Fruit fly (Drosophila melanogaster) whole organism, embryonic: Measurements from ENCODE around the gene wrm2.
A peak's percentile ranks its signal among the peaks of the same experiment; 100 is the strongest.

Experiments
- Ada2b ChIP-seq: fragments of 200-800 bp; sonication (Bioruptor generic); IDR thresholded peaks from 2 replicates; pipeline ENCODE4 v1.3.6; 2022; ENCODE audit warnings: missing biosample characterization, missing genetic modification characterization
- BEAF-32 ChIP-seq: fragments of 200-800 bp; sonication (Bioruptor generic); optimal IDR thresholded peaks from 3 replicates; lab custom pipeline; 2017; ENCODE audit warnings: missing biosample characterization, missing genetic modification characterization, mild to moderate bottlenecking, moderate library complexity, missing genetic modification reagents
- BtbVII ChIP-seq: fragments of 200-800 bp; sonication (Bioruptor generic); optimal IDR thresholded peaks from 3 replicates; lab custom pipeline; 2017; ENCODE audit warnings: missing biosample characterization, mild to moderate bottlenecking, missing genetic modification characterization
- C15 ChIP-seq: fragments of 200-800 bp; sonication (Bioruptor generic); IDR thresholded peaks from 3 replicates; pipeline ENCODE4 v1.3.6; 2022; ENCODE audit warnings: missing biosample characterization, missing genetic modification characterization
- CG1024 ChIP-seq: fragments of 200-800 bp; sonication (Bioruptor generic); IDR thresholded peaks from 2 replicates; pipeline ENCODE4 v1.3.6; 2022; ENCODE audit warnings: missing biosample characterization, missing genetic modification characterization
- CG10321 ChIP-seq: fragments of 200-800 bp; sonication (Bioruptor generic); IDR thresholded peaks from 2 replicates; pipeline ENCODE4 v1.3.6; 2022; ENCODE audit warnings: missing biosample characterization, missing genetic modification characterization
- CG10431 ChIP-seq: fragments of 200-800 bp; sonication (Bioruptor generic); optimal IDR thresholded peaks from 3 replicates; lab custom pipeline; 2018; ENCODE audit warnings: missing biosample characterization, mild to moderate bottlenecking, missing genetic modification characterization
- CG11504 ChIP-seq: fragments of 200-800 bp; sonication (Bioruptor generic); optimal IDR thresholded peaks from 3 replicates; lab custom pipeline; 2019; ENCODE audit warnings: missing biosample characterization, mild to moderate bottlenecking, missing genetic modification characterization, moderate library complexity
- CG11696 ChIP-seq: fragments of 200-800 bp; sonication (Bioruptor generic); IDR thresholded peaks from 2 replicates; pipeline ENCODE4 v1.3.6; 2022; ENCODE audit warnings: missing biosample characterization, missing genetic modification characterization
- CG1233 ChIP-seq: fragments of 200-800 bp; sonication (Bioruptor generic); optimal IDR thresholded peaks from 4 replicates; lab custom pipeline; 2018; ENCODE audit warnings: missing biosample characterization, mild to moderate bottlenecking, missing genetic modification characterization
- CG12942 ChIP-seq: fragments of 200-800 bp; sonication (Bioruptor generic); optimal IDR thresholded peaks from 3 replicates; lab custom pipeline; 2016; ENCODE audit warnings: missing biosample characterization, missing genetic modification characterization
- CG17912 ChIP-seq: fragments of 200-800 bp; sonication (Bioruptor generic); optimal IDR thresholded peaks from 2 replicates; lab custom pipeline; 2018; ENCODE audit warnings: missing biosample characterization, mild to moderate bottlenecking, missing genetic modification characterization
- CG1792 ChIP-seq: fragments of 200-800 bp; sonication (Bioruptor generic); optimal IDR thresholded peaks from 2 replicates; lab custom pipeline; 2016; ENCODE audit warnings: missing biosample characterization, missing genetic modification characterization
- CG2202 ChIP-seq: fragments of 200-800 bp; sonication (Bioruptor generic); optimal IDR thresholded peaks from 2 replicates; lab custom pipeline; 2018; ENCODE audit warnings: missing biosample characterization, mild to moderate bottlenecking, missing genetic modification characterization
- CG2712 ChIP-seq: fragments of 200-800 bp; optimal IDR thresholded peaks from 3 replicates; lab custom pipeline; 2019; ENCODE audit warnings: missing biosample characterization, mild to moderate bottlenecking, missing genetic modification characterization, moderate library complexity
- CG2889 ChIP-seq: fragments of 200-800 bp; sonication (Bioruptor generic); IDR thresholded peaks from 3 replicates; pipeline ENCODE4 v1.3.6; 2022; ENCODE audit warnings: missing biosample characterization, missing genetic modification characterization
- CG32772 ChIP-seq: fragments of 200-800 bp; sonication (Bioruptor generic); IDR thresholded peaks from 2 replicates; pipeline ENCODE4 v1.3.6; 2022; ENCODE audit warnings: missing biosample characterization, missing genetic modification characterization
- CG3726 ChIP-seq: fragments of 200-800 bp; sonication (Bioruptor generic); IDR thresholded peaks from 3 replicates; pipeline ENCODE4, ENCODE4 v1.3.6; 2022; ENCODE audit warnings: missing biosample characterization, missing genetic modification characterization
- CG4328 ChIP-seq: fragments of 200-800 bp; sonication (Bioruptor generic); optimal IDR thresholded peaks from 3 replicates; lab custom pipeline; 2017; ENCODE audit warnings: missing biosample characterization, missing genetic modification reagents, missing genetic modification characterization
- CG4617 ChIP-seq: fragments of 200-800 bp; sonication (Bioruptor generic); optimal IDR thresholded peaks from 3 replicates; lab custom pipeline; 2016; ENCODE audit warnings: missing biosample characterization, missing genetic modification characterization, borderline replicate concordance
- CG4730 ChIP-seq: fragments of 200-800 bp; sonication (Bioruptor generic); IDR thresholded peaks from 2 replicates; pipeline ENCODE4 v1.3.6; 2022; ENCODE audit warnings: missing biosample characterization, missing genetic modification characterization
- CG8478 ChIP-seq: fragments of >200 bp; optimal IDR thresholded peaks from 2 replicates; lab custom pipeline; 2018
- CG9215 ChIP-seq: fragments of 200-800 bp; sonication (Bioruptor generic); IDR thresholded peaks from 2 replicates; pipeline ENCODE4 v1.3.6; 2022; ENCODE audit warnings: missing biosample characterization, missing genetic modification characterization
- D19A ChIP-seq: fragments of 200-800 bp; optimal IDR thresholded peaks from 3 replicates; lab custom pipeline; 2019; ENCODE audit warnings: missing biosample characterization, mild to moderate bottlenecking, missing genetic modification characterization, moderate library complexity
- Hr3 ChIP-seq: fragments of 200-800 bp; sonication (Bioruptor generic); optimal IDR thresholded peaks from 3 replicates; lab custom pipeline; 2016; ENCODE audit warnings: missing biosample characterization, missing genetic modification characterization
- Meics ChIP-seq: fragments of 200-800 bp; sonication (Bioruptor generic); optimal IDR thresholded peaks from 2 replicates; lab custom pipeline; 2017; ENCODE audit warnings: missing biosample characterization, mild to moderate bottlenecking, missing genetic modification characterization
- Neu2 ChIP-seq: fragments of 200-800 bp; sonication (Bioruptor generic); optimal IDR thresholded peaks from 3 replicates; lab custom pipeline; 2016; ENCODE audit warnings: missing biosample characterization, missing genetic modification characterization, borderline replicate concordance
- Rx ChIP-seq: fragments of 200-800 bp; sonication (Bioruptor generic); IDR thresholded peaks from 2 replicates; pipeline ENCODE4 v1.3.6; 2022; ENCODE audit warnings: missing biosample characterization, missing genetic modification characterization
- Spps ChIP-seq: fragments of 200-800 bp; sonication (Bioruptor generic); optimal IDR thresholded peaks from 2 replicates; lab custom pipeline; 2018; ENCODE audit warnings: missing biosample characterization, mild to moderate bottlenecking, missing genetic modification characterization
- Sry-δ ChIP-seq: fragments of 200-800 bp; sonication (Bioruptor generic); optimal IDR thresholded peaks from 2 replicates; lab custom pipeline; 2016; ENCODE audit warnings: missing biosample characterization, missing genetic modification characterization
- Taf1 ChIP-seq: fragments of 200-800 bp; sonication (Bioruptor generic); IDR thresholded peaks from 2 replicates; pipeline ENCODE4 v1.3.6; 2022; ENCODE audit warnings: missing biosample characterization, missing genetic modification characterization
- Trl ChIP-seq, 3 experiments: fragments of >200 bp in 2 of 3; fragments of 200-800 bp in 1 of 3; sonication (Bioruptor generic) in 1 of 3; optimal IDR thresholded peaks; 2 replicates in 1 of 3; 3 replicates in 2 of 3; lab custom pipeline; 2016 to 2017; ENCODE audit warnings: missing biosample characterization in 1 of 3, missing genetic modification characterization in 1 of 3
- bbx ChIP-seq: fragments of 200-800 bp; sonication (Bioruptor generic); IDR thresholded peaks from 2 replicates; pipeline ENCODE4 v1.3.6; 2022; ENCODE audit warnings: missing biosample characterization, missing genetic modification characterization; ENCODE audit not compliant: partially characterized antibody
- chm ChIP-seq: fragments of 200-800 bp; sonication (Bioruptor generic); IDR thresholded peaks from 2 replicates; pipeline ENCODE4 v1.3.6; 2022; ENCODE audit warnings: missing biosample characterization, missing genetic modification characterization
- cwo ChIP-seq: fragments of 200-800 bp; sonication (Bioruptor generic); optimal IDR thresholded peaks from 3 replicates; lab custom pipeline; 2017; ENCODE audit warnings: missing biosample characterization, missing genetic modification characterization, mild to moderate bottlenecking, moderate library complexity, missing genetic modification reagents
- ftz-f1 ChIP-seq: fragments of 200-800 bp; sonication (Bioruptor generic); optimal IDR thresholded peaks from 2 replicates; lab custom pipeline; 2016; ENCODE audit warnings: missing biosample characterization, missing genetic modification characterization
- gsb ChIP-seq: fragments of 200-800 bp; sonication (Bioruptor generic); IDR thresholded peaks from 2 replicates; pipeline ENCODE4 v1.3.6; 2022; ENCODE audit warnings: missing biosample characterization, missing genetic modification characterization
- gt ChIP-seq: fragments of 200-800 bp; sonication (Bioruptor generic); IDR thresholded peaks from 2 replicates; pipeline ENCODE4 v1.3.6; 2022; ENCODE audit warnings: missing biosample characterization, missing genetic modification characterization
- knrl ChIP-seq: fragments of 200-800 bp; sonication (Bioruptor generic); IDR thresholded peaks from 3 replicates; pipeline ENCODE4 v1.3.6; 2022; ENCODE audit warnings: missing biosample characterization, missing genetic modification characterization; ENCODE audit not compliant: partially characterized antibody
- lov ChIP-seq, 2 experiments: fragments of 200-800 bp in 1 of 2; fragments of >200 bp in 1 of 2; sonication (Bioruptor generic) in 1 of 2; IDR thresholded peaks in 1 of 2; optimal IDR thresholded peaks in 1 of 2; 2 replicates in 1 of 2; 3 replicates in 1 of 2; pipeline versions ENCODE4 v1.3.6 to Lab custom; 2017 to 2022; ENCODE audit warnings: missing biosample characterization in 1 of 2, missing genetic modification characterization in 1 of 2
- nerfin-2 ChIP-seq: fragments of 200-800 bp; sonication (Bioruptor generic); IDR thresholded peaks from 2 replicates; pipeline ENCODE4 v1.3.6; 2022; ENCODE audit warnings: missing biosample characterization, missing genetic modification characterization; ENCODE audit not compliant: partially characterized antibody
- oc ChIP-seq: fragments of 200-800 bp; sonication (Bioruptor generic); optimal IDR thresholded peaks from 2 replicates; lab custom pipeline; 2018; ENCODE audit warnings: missing biosample characterization, mild to moderate bottlenecking, missing genetic modification characterization, moderate library complexity
- pfk ChIP-seq: fragments of 200-800 bp; sonication (Bioruptor generic); optimal IDR thresholded peaks from 2 replicates; lab custom pipeline; 2018; ENCODE audit warnings: missing biosample characterization, mild to moderate bottlenecking, missing genetic modification characterization, moderate library complexity
- phol ChIP-seq: fragments of 200-800 bp; sonication (Bioruptor generic); optimal IDR thresholded peaks from 3 replicates; lab custom pipeline; 2018; ENCODE audit warnings: missing biosample characterization, mild to moderate bottlenecking, missing genetic modification characterization, moderate library complexity
- pzg ChIP-seq: fragments of 200-800 bp; sonication (Bioruptor generic); optimal IDR thresholded peaks from 3 replicates; lab custom pipeline; 2018; ENCODE audit warnings: missing biosample characterization, mild to moderate bottlenecking, missing genetic modification characterization, moderate library complexity
- row ChIP-seq: fragments of 200-800 bp; sonication (Bioruptor generic); IDR thresholded peaks from 3 replicates; pipeline ENCODE4 v1.3.6; 2022; ENCODE audit warnings: missing biosample characterization, missing genetic modification characterization
- slp2 ChIP-seq: fragments of 200-800 bp; sonication (Bioruptor generic); optimal IDR thresholded peaks from 2 replicates; lab custom pipeline; 2016; ENCODE audit warnings: missing biosample characterization, missing genetic modification characterization
- stc ChIP-seq: fragments of 200-800 bp; sonication (Bioruptor generic); IDR thresholded peaks from 2 replicates; pipeline ENCODE4 v1.3.6; 2022; ENCODE audit warnings: missing biosample characterization, missing genetic modification characterization
- sug ChIP-seq: fragments of 200-800 bp; optimal IDR thresholded peaks from 2 replicates; lab custom pipeline; 2019; ENCODE audit warnings: missing biosample characterization, mild to moderate bottlenecking, missing genetic modification characterization, moderate library complexity
- tx ChIP-seq: fragments of 200-800 bp; sonication (Bioruptor generic); optimal IDR thresholded peaks from 2 replicates; lab custom pipeline; 2016; ENCODE audit warnings: missing biosample characterization, missing genetic modification characterization

Gene wrm2

dm6 chr3L:7344965-7345427 is 10.0 kb upstream of the wrm2 start, which contains the start of gene Cln7 (continued):
- TF ChIP-seq cwo (GFP tag; lab: Kevin White, UChicago): no peak
- TF ChIP-seq pfk: peak; percentile 8
- TF ChIP-seq tx: no peak
- TF ChIP-seq Neu2: no peak
- no peak for TF ChIP-seq CG1233 (GFP tag; lab: Kevin White, UChicago)
- no peak for TF ChIP-seq CG32772
- TF ChIP-seq Ada2b (GFP tag; lab: Robert Waterston, UW): no peak
- TF ChIP-seq CG1792 (GFP tag; lab: Kevin White, UChicago): no peak
- no peak for TF ChIP-seq slp2 (GFP tag; lab: Kevin White, UChicago)
- TF ChIP-seq CG4617 (GFP tag; lab: Kevin White, UChicago): no peak
- TF ChIP-seq CG2712 (tag; lab: Kevin White, UChicago): peak; percentile 56
- no peak for TF ChIP-seq pzg (GFP tag; lab: Kevin White, UChicago)
- TF ChIP-seq C15 (GFP tag; lab: Robert Waterston, UW): peak; percentile 29; the same call in 1 of the 3 replicates
- no peak for TF ChIP-seq Spps (tag; lab: Kevin White, UChicago)
- TF ChIP-seq Rx: no peak
- TF ChIP-seq BtbVII (GFP tag; lab: Kevin White, UChicago): peak; percentile 11
- TF ChIP-seq nerfin-2: no peak
- TF ChIP-seq CG4730 (GFP tag; lab: Robert Waterston, UW): no peak
- TF ChIP-seq CG10431 (GFP tag; lab: Kevin White, UChicago): peak; percentile 21
- TF ChIP-seq CG9215: no peak
- no peak; the same call in 2 of the 3 replicates for TF ChIP-seq row (GFP tag; lab: Robert Waterston, UW)
- no peak for TF ChIP-seq CG8478 (lab: Kevin White, UChicago)
- TF ChIP-seq CG2889 (GFP tag; lab: Robert Waterston, UW): no peak
- no peak for TF ChIP-seq CG1024
- TF ChIP-seq D19A (tag; lab: Kevin White, UChicago): peak; percentile 28
- TF ChIP-seq gt (GFP tag; lab: Robert Waterston, UW): no peak
- peak; percentile 57; the same call in 1 of the 2 replicates for TF ChIP-seq stc
- TF ChIP-seq knrl: 0 out of 3 replicates have a peak, but pooled peaks have one; percentile 27
- peak; percentile 62 for TF ChIP-seq bbx (GFP tag; lab: Robert Waterston, UW)
- TF ChIP-seq Taf1: no peak
- no peak for TF ChIP-seq CG4328 (GFP tag; lab: Kevin White, UChicago)
- TF ChIP-seq ftz-f1 (GFP tag; lab: Kevin White, UChicago): peak; percentile 61
- peak; percentile 50 for TF ChIP-seq CG17912 (GFP tag; lab: Kevin White, UChicago)
- TF ChIP-seq Meics (GFP tag; lab: Kevin White, UChicago): peak; percentile 10
- no peak for TF ChIP-seq Sry-δ (GFP tag; lab: Kevin White, UChicago)
- no peak for TF ChIP-seq CG2202 (tag; lab: Kevin White, UChicago)
- peak; percentile 35; the same call in 1 of the 2 replicates for TF ChIP-seq gsb (GFP tag; lab: Robert Waterston, UW)
- peak; percentile 79 for TF ChIP-seq chm (GFP tag; lab: Robert Waterston, UW)
- TF ChIP-seq Hr3: no peak
- TF ChIP-seq CG3726: no peak
- peak; percentile 62 to 70 for TF ChIP-seq Trl (optimal IDR thresholded peaks at IDR 0.05; lab: Kevin White, UChicago)
- peak; percentile 19 for TF ChIP-seq Trl (GFP tag; optimal IDR thresholded peaks at IDR 0.05; lab: Kevin White, UChicago)
- TF ChIP-seq BEAF-32 (GFP tag; lab: Kevin White, UChicago): no peak
- TF ChIP-seq CG10321: no peak
- no peak for TF ChIP-seq CG11696 (GFP tag; lab: Robert Waterston, UW)
- TF ChIP-seq CG12942 (GFP tag; lab: Kevin White, UChicago): no peak
- peak; percentile 52 for TF ChIP-seq sug
- TF ChIP-seq phol (tag; lab: Kevin White, UChicago): no peak
- TF ChIP-seq lov (optimal IDR thresholded peaks at IDR 0.05; lab: Kevin White, UChicago): no peak
- TF ChIP-seq lov (GFP tag; IDR thresholded peaks at IDR 0.05; lab: Robert Waterston, UW): peak; percentile 53; the same call in 1 of the 3 replicates
- TF ChIP-seq CG11504 (tag; lab: Kevin White, UChicago): no peak
- no peak for TF ChIP-seq oc
